Worm (Caenorhabditis elegans) whole organism, young adult: ENCODE results near the gene C25H3.17.

Experiments used
- B0336.3 ChIP-seq: fragments of 200-800 bp; sonication (Bioruptor generic); IDR thresholded peaks from 2 replicates; pipeline ENCODE4 v1.3.6; 2022; ENCODE audit warnings: missing genetic modification characterization, missing compliant biosample characterization
- F10E7.11 ChIP-seq: sonication (generic microtip); optimal IDR thresholded peaks from 2 replicates; lab custom pipeline; 2017; ENCODE audit warnings: mild to moderate bottlenecking, missing genetic modification characterization, moderate library complexity, missing compliant biosample characterization
- F52B5.7 ChIP-seq: sonication (generic microtip); optimal IDR thresholded peaks from 2 replicates; lab custom pipeline; 2016; ENCODE audit warnings: mild to moderate bottlenecking, missing genetic modification characterization, missing compliant biosample characterization
- F55B11.4 ChIP-seq: sonication (generic microtip); optimal IDR thresholded peaks from 2 replicates; lab custom pipeline; 2016; ENCODE audit warnings: missing compliant biosample characterization, missing genetic modification characterization, borderline replicate concordance; ENCODE audit not compliant: insufficient read depth
- T07F8.4 ChIP-seq: sonication (generic microtip); optimal IDR thresholded peaks from 2 replicates; lab custom pipeline; 2016; ENCODE audit warnings: mild to moderate bottlenecking, missing genetic modification characterization, moderate library complexity, missing compliant biosample characterization
- ama-1 ChIP-seq, 3 experiments: fragments of 150-350 bp in 1 of 3; sonication (generic microtip) in 2 of 3; optimal IDR thresholded peaks; 2 replicates each; lab custom pipeline; 2014 to 2018; ENCODE audit warnings: missing biosample characterization in 2 of 3, missing genetic modification characterization in 2 of 3, missing genetic modification reagents in 2 of 3
- aptf-3 ChIP-seq: fragments of 200-800 bp; sonication (Bioruptor generic); IDR thresholded peaks from 2 replicates; pipeline ENCODE4 v1.3.6; 2022; ENCODE audit warnings: missing genetic modification characterization, missing compliant biosample characterization
- athp-1 ChIP-seq: sonication (generic microtip); optimal IDR thresholded peaks from 2 replicates; lab custom pipeline; 2017; ENCODE audit warnings: mild to moderate bottlenecking, missing genetic modification characterization, missing compliant biosample characterization
- attf-3 ChIP-seq: fragments of 200-800 bp; sonication (Bioruptor generic); conservative IDR thresholded peaks from 2 replicates; pipeline ENCODE4 v1.3.6; 2022; ENCODE audit warnings: missing genetic modification reagents, missing genetic modification characterization, missing compliant biosample characterization
- attf-5 ChIP-seq: fragments of 200-800 bp; sonication (Bioruptor generic); optimal IDR thresholded peaks from 2 replicates; lab custom pipeline; 2018; ENCODE audit warnings: mild to moderate bottlenecking, missing genetic modification characterization, missing compliant biosample characterization
- bed-2 ChIP-seq: fragments of 200-800 bp; sonication (Bioruptor generic); IDR thresholded peaks from 2 replicates; pipeline ENCODE4 v1.3.6; 2022; ENCODE audit warnings: missing genetic modification reagents, missing genetic modification characterization, missing compliant biosample characterization
- ceh-58 ChIP-seq: fragments of 200-800 bp; sonication (Bioruptor generic); IDR thresholded peaks from 2 replicates; pipeline ENCODE4 v1.3.6; 2022; ENCODE audit warnings: missing genetic modification characterization, missing compliant biosample characterization
- die-1 ChIP-seq: sonication (generic microtip); optimal IDR thresholded peaks from 2 replicates; lab custom pipeline; 2016; ENCODE audit warnings: missing genotype, mild to moderate bottlenecking, missing genetic modification characterization, missing compliant biosample characterization
- egrh-3 ChIP-seq: fragments of 200-800 bp; sonication (Bioruptor generic); IDR thresholded peaks from 2 replicates; pipeline ENCODE4 v1.3.6; 2022; ENCODE audit warnings: missing genetic modification reagents, missing genetic modification characterization, missing compliant biosample characterization
- ekl-4 ChIP-seq: fragments of 200-800 bp; sonication (Bioruptor generic); IDR thresholded peaks from 2 replicates; pipeline ENCODE4 v1.3.6; 2022; ENCODE audit warnings: missing genetic modification reagents, missing genetic modification characterization, missing compliant biosample characterization
- ets-4 ChIP-seq: fragments of 200-800 bp; sonication (Bioruptor generic); optimal IDR thresholded peaks from 2 replicates; lab custom pipeline; 2018; ENCODE audit warnings: mild to moderate bottlenecking, missing genetic modification characterization, missing compliant biosample characterization
- gei-17 ChIP-seq: fragments of 200-800 bp; sonication (Bioruptor generic); optimal IDR thresholded peaks from 2 replicates; lab custom pipeline; 2018; ENCODE audit warnings: mild to moderate bottlenecking, missing genetic modification characterization, missing compliant biosample characterization
- hmg-1.2 ChIP-seq: fragments of 200-800 bp; sonication (Bioruptor generic); IDR thresholded peaks from 2 replicates; pipeline ENCODE4 v1.3.6; 2022; ENCODE audit warnings: missing genetic modification reagents, missing genetic modification characterization, missing compliant biosample characterization
- lin-26 ChIP-seq: fragments of 200-800 bp; sonication (Bioruptor generic); IDR thresholded peaks from 2 replicates; pipeline ENCODE4 v1.3.6; 2022; ENCODE audit warnings: missing genetic modification reagents, missing genetic modification characterization, missing compliant biosample characterization
- lin-35 ChIP-seq, 3 experiments: fragments of 150-350 bp in 2 of 3; sonication (generic microtip) in 1 of 3; optimal IDR thresholded peaks; 2 replicates each; lab custom pipeline; 2014 to 2018; ENCODE audit warnings: missing biosample characterization in 3 of 3, missing genetic modification characterization in 3 of 3, missing genetic modification reagents in 3 of 3
- lin-54 ChIP-seq: fragments of 200-800 bp; sonication (Bioruptor generic); optimal IDR thresholded peaks from 2 replicates; lab custom pipeline; 2018; ENCODE audit warnings: mild to moderate bottlenecking, missing genetic modification characterization, missing compliant biosample characterization
- mxl-1 ChIP-seq: sonication (generic microtip); optimal IDR thresholded peaks from 2 replicates; lab custom pipeline; 2016; ENCODE audit warnings: missing genetic modification characterization, missing compliant biosample characterization
- nfyb-1 ChIP-seq: fragments of 200-800 bp; sonication (Bioruptor generic); IDR thresholded peaks from 2 replicates; pipeline ENCODE4 v1.3.6; 2022; ENCODE audit warnings: missing genetic modification reagents, missing genetic modification characterization, missing compliant biosample characterization
- nhr-120 ChIP-seq: fragments of 200-800 bp; sonication (Bioruptor generic); IDR thresholded peaks from 2 replicates; pipeline ENCODE4 v1.3.6; 2022; ENCODE audit warnings: missing genetic modification characterization, missing compliant biosample characterization
- pbrm-1 ChIP-seq: fragments of 200-800 bp; sonication (Bioruptor generic); IDR thresholded peaks from 2 replicates; pipeline ENCODE4 v1.3.6; 2022; ENCODE audit warnings: missing genetic modification reagents, missing genetic modification characterization, missing compliant biosample characterization
- pha-4 ChIP-seq: fragments of 150-350 bp; sonication (generic microtip); optimal IDR thresholded peaks from 2 replicates; lab custom pipeline; 2014; ENCODE audit warnings: missing biosample characterization, missing genetic modification reagents, missing genetic modification characterization
- sea-2 ChIP-seq: fragments of 200-800 bp; sonication (Bioruptor generic); IDR thresholded peaks from 2 replicates; pipeline ENCODE4 v1.3.6; 2022; ENCODE audit warnings: missing genetic modification characterization, missing compliant biosample characterization
- snpc-1.3 ChIP-seq: sonication (generic microtip); optimal IDR thresholded peaks from 2 replicates; lab custom pipeline; 2017; ENCODE audit warnings: missing genetic modification characterization, mild to moderate bottlenecking, missing compliant biosample characterization, antibody characterized with exemption, moderate library complexity, missing genotype, missing genetic modification reagents; ENCODE audit not compliant: insufficient read depth
- snpc-3.4 ChIP-seq: sonication (generic microtip); optimal IDR thresholded peaks from 2 replicates; lab custom pipeline; 2017; ENCODE audit warnings: missing genetic modification characterization, mild to moderate bottlenecking, missing compliant biosample characterization, antibody characterized with exemption, moderate library complexity, missing genotype, missing genetic modification reagents
- unc-62 ChIP-seq: fragments of 150-350 bp; optimal IDR thresholded peaks from 2 replicates; lab custom pipeline; 2014; ENCODE audit warnings: missing biosample characterization, missing genetic modification reagents, missing genetic modification characterization
- zfh-2 ChIP-seq: fragments of 200-800 bp; sonication (Bioruptor generic); conservative IDR thresholded peaks from 2 replicates; pipeline ENCODE4 v1.3.6; 2022; ENCODE audit warnings: missing genetic modification reagents, missing genetic modification characterization, missing compliant biosample characterization
- ztf-18 ChIP-seq: sonication (generic microtip); optimal IDR thresholded peaks from 2 replicates; lab custom pipeline; 2016; ENCODE audit warnings: missing genotype, mild to moderate bottlenecking, missing genetic modification characterization, missing compliant biosample characterization

C25H3.17 gene

ce11 chrII:5659675-5660074 lies 9.8 kb downstream of the C25H3.17 start, which contains the start of gene fut-3:
Gene fut-3 (minus strand): TSS chrII:5659775.
- no peak for TF ChIP-seq ets-4
- 0 out of 2 replicates have a peak, but pooled peaks have one; percentile 37 for TF ChIP-seq nfyb-1 (GFP tag; lab: Robert Waterston, UW)
- TF ChIP-seq, all 124 proteins: peak for 1

- TF ChIP-seq nhr-120, result no peak
- no peak for TF ChIP-seq F52B5.7
- no peak for TF ChIP-seq aptf-3
- TF ChIP-seq sea-2 (GFP tag; lab: Robert Waterston, UW), result no peak
- TF ChIP-seq pbrm-1, result no peak
- no peak for TF ChIP-seq F10E7.11 (tag; lab: Kevin White, UChicago)
- TF ChIP-seq B0336.3 (GFP tag; lab: Robert Waterston, UW), result no peak
- TF ChIP-seq unc-62 (GFP tag; lab: Kevin White, UChicago), result no peak
- TF ChIP-seq egrh-3 (GFP tag; lab: Robert Waterston, UW), result no peak
- no peak for TF ChIP-seq mxl-1
- TF ChIP-seq hmg-1.2, result no peak
- TF ChIP-seq ama-1 (optimal IDR thresholded peaks at IDR 0.05; lab: Kevin White, UChicago), result no peak
- no peak for TF ChIP-seq ama-1 (GFP tag; optimal IDR thresholded peaks at IDR 0.05; lab: Kevin White, UChicago)
- no peak for TF ChIP-seq attf-5
- TF ChIP-seq, all 124 proteins: peak for 0
These were observed 15.3 kb downstream of the C25H3.17 start, which contains the start of gene F59E12.1 for ce11 chrII:5654215-5654614. Gene F59E12.1 (plus strand): TSS chrII:5654515.

- TF ChIP-seq pha-4 (tag; lab: Kevin White, UChicago) (no peak), athp-1 (tag; lab: Kevin White, UChicago) (no peak), snpc-1.3 (tag; lab: Kevin White, UChicago) (no peak), bed-2 (no peak), attf-3 (no peak), ceh-58 (no peak), T07F8.4 (tag; lab: Kevin White, UChicago) (no peak), ets-4 (no peak), ztf-18 (tag; lab: Kevin White, UChicago) (no peak), F55B11.4 (tag; lab: Kevin White, UChicago) (no peak), snpc-3.4 (tag; lab: Kevin White, UChicago) (no peak), gei-17 (no peak), zfh-2 (GFP tag; lab: Robert Waterston, UW) (no peak), nfyb-1 (GFP tag; lab: Robert Waterston, UW) (no peak), die-1 (tag; lab: Kevin White, UChicago) (no peak), lin-54 (GFP tag; lab: Kevin White, UChicago) (no peak), ekl-4 (GFP tag; lab: Robert Waterston, UW) (no peak)
- TF ChIP-seq, all 124 proteins: peak for 0
These were observed 17.1 kb downstream of the C25H3.17 start, which contains the start of gene bli-2 for ce11 chrII:5652334-5652733. Gene bli-2 (minus strand): TSS chrII:5652434.

- TF ChIP-seq zfh-2 (GFP tag; lab: Robert Waterston, UW), result peak; percentile 85
- TF ChIP-seq egrh-3 (GFP tag; lab: Robert Waterston, UW), result peak; percentile 64; the same call in 1 of the 2 replicates
- no peak for TF ChIP-seq lin-26
- TF ChIP-seq lin-35 (GFP tag; optimal IDR thresholded peaks at IDR 0.05; lab: Kevin White, UChicago), result no peak
These were observed 18.1 kb downstream of the C25H3.17 start for ce11 chrII:5651426-5651825.
